Worm (Caenorhabditis elegans) whole organism, mixed stage, embryonic: ENCODE results near the gene M142.5.

ENCODE experiments used
- M03D4.4 ChIP-seq: sonication (generic microtip); optimal IDR thresholded peaks from 2 replicates; lab custom pipeline; 2017; ENCODE audit warnings: mild to moderate bottlenecking, missing genetic modification characterization, missing compliant biosample characterization
- bed-3 ChIP-seq: fragments of 200-800 bp; sonication (Bioruptor generic); optimal IDR thresholded peaks from 3 replicates; lab custom pipeline; 2018; ENCODE audit warnings: mild to moderate bottlenecking, missing genetic modification characterization, moderate library complexity, missing compliant biosample characterization
- blmp-1 ChIP-seq: fragments of 150-350 bp; optimal IDR thresholded peaks from 2 replicates; lab custom pipeline; 2014; ENCODE audit warnings: missing biosample characterization, missing genetic modification characterization
- ceh-39 ChIP-seq: fragments of 150-350 bp; optimal IDR thresholded peaks from 2 replicates; lab custom pipeline; 2014; ENCODE audit warnings: missing biosample characterization, missing genetic modification characterization
- ceh-43 ChIP-seq: fragments of 200-800 bp; sonication (Bioruptor generic); optimal IDR thresholded peaks from 2 replicates; lab custom pipeline; 2018; ENCODE audit warnings: mild to moderate bottlenecking, missing genetic modification characterization, moderate library complexity, missing compliant biosample characterization
- ceh-83 ChIP-seq: fragments of 200-800 bp; sonication (Bioruptor generic); optimal IDR thresholded peaks from 2 replicates; lab custom pipeline; 2018; ENCODE audit warnings: mild to moderate bottlenecking, missing genetic modification characterization, missing compliant biosample characterization
- ces-1 ChIP-seq: fragments of 150-350 bp; optimal IDR thresholded peaks from 2 replicates; lab custom pipeline; 2014; ENCODE audit warnings: missing biosample characterization, missing genetic modification reagents, missing genetic modification characterization
- cnd-1 ChIP-seq: fragments of 200-800 bp; sonication (Bioruptor generic); optimal IDR thresholded peaks from 2 replicates; lab custom pipeline; 2018; ENCODE audit warnings: mild to moderate bottlenecking, missing genetic modification characterization, missing compliant biosample characterization
- drap-1 ChIP-seq: fragments of 200-800 bp; sonication (Bioruptor generic); optimal IDR thresholded peaks from 3 replicates; lab custom pipeline; 2018; ENCODE audit warnings: mild to moderate bottlenecking, missing genetic modification characterization, missing compliant biosample characterization
- elt-1 ChIP-seq: sonication (generic microtip); optimal IDR thresholded peaks from 2 replicates; lab custom pipeline; 2017; ENCODE audit warnings: missing genetic modification characterization, mild to moderate bottlenecking, missing compliant biosample characterization, antibody characterized with exemption, moderate library complexity, borderline replicate concordance; ENCODE audit not compliant: insufficient read depth
- elt-3 ChIP-seq: fragments of 150-350 bp; optimal IDR thresholded peaks from 2 replicates; lab custom pipeline; 2014; ENCODE audit warnings: missing biosample characterization, missing genetic modification characterization
- flh-1 ChIP-seq: fragments of 200-800 bp; sonication (Bioruptor generic); optimal IDR thresholded peaks from 2 replicates; lab custom pipeline; 2018; ENCODE audit warnings: mild to moderate bottlenecking, missing genetic modification characterization, moderate library complexity, missing compliant biosample characterization
- ham-2 ChIP-seq: fragments of 200-800 bp; sonication (Bioruptor generic); optimal IDR thresholded peaks from 2 replicates; lab custom pipeline; 2018; ENCODE audit warnings: mild to moderate bottlenecking, missing genetic modification characterization, missing compliant biosample characterization
- hlh-1 ChIP-seq: fragments of 150-350 bp; optimal IDR thresholded peaks from 2 replicates; lab custom pipeline; 2014; ENCODE audit warnings: missing biosample characterization, missing genetic modification reagents, missing genetic modification characterization
- lin-13 ChIP-seq: fragments of 150-350 bp; optimal IDR thresholded peaks from 2 replicates; lab custom pipeline; 2014; ENCODE audit warnings: missing biosample characterization, missing genetic modification characterization
- lin-32 ChIP-seq: fragments of 200-800 bp; sonication (Bioruptor generic); optimal IDR thresholded peaks from 2 replicates; lab custom pipeline; 2018; ENCODE audit warnings: mild to moderate bottlenecking, missing genetic modification characterization, missing compliant biosample characterization
- lsy-2 ChIP-seq: fragments of 150-350 bp; optimal IDR thresholded peaks from 2 replicates; lab custom pipeline; 2014; ENCODE audit warnings: missing biosample characterization, missing genetic modification characterization
- mab-5 ChIP-seq: fragments of 150-350 bp; optimal IDR thresholded peaks from 2 replicates; lab custom pipeline; 2014; ENCODE audit warnings: missing biosample characterization, missing genetic modification characterization
- mep-1 ChIP-seq: fragments of 150-350 bp; optimal IDR thresholded peaks from 2 replicates; lab custom pipeline; 2017; ENCODE audit warnings: missing biosample characterization, missing genetic modification reagents, missing genetic modification characterization, inconsistent platforms
- mls-2 ChIP-seq: sonication (generic microtip); optimal IDR thresholded peaks from 2 replicates; lab custom pipeline; 2016; ENCODE audit warnings: mild to moderate bottlenecking, missing genetic modification characterization, moderate library complexity, missing compliant biosample characterization
- nhr-12 ChIP-seq: fragments of 150-350 bp; optimal IDR thresholded peaks from 2 replicates; lab custom pipeline; 2014; ENCODE audit warnings: missing biosample characterization, missing genetic modification characterization
- nhr-237 ChIP-seq: fragments of 150-350 bp; optimal IDR thresholded peaks from 2 replicates; lab custom pipeline; 2014; ENCODE audit warnings: missing biosample characterization, missing genetic modification characterization
- nhr-28 ChIP-seq: fragments of 150-350 bp; optimal IDR thresholded peaks from 2 replicates; lab custom pipeline; 2014; ENCODE audit warnings: missing biosample characterization, missing genetic modification characterization
- nhr-76 ChIP-seq: sonication (generic microtip); optimal IDR thresholded peaks from 2 replicates; lab custom pipeline; 2017; ENCODE audit warnings: missing biosample characterization, missing genetic modification characterization
- pha-4 ChIP-seq: fragments of 150-350 bp; optimal IDR thresholded peaks from 2 replicates; lab custom pipeline; 2018; ENCODE audit warnings: missing biosample characterization, missing genetic modification reagents, missing genetic modification characterization
- sem-2 ChIP-seq: fragments of 200-800 bp; sonication (Bioruptor generic); optimal IDR thresholded peaks from 2 replicates; lab custom pipeline; 2018; ENCODE audit warnings: mild to moderate bottlenecking, missing genetic modification characterization, missing compliant biosample characterization
- snpc-4 ChIP-seq: fragments of 150-350 bp; optimal IDR thresholded peaks from 2 replicates; lab custom pipeline; 2014; ENCODE audit warnings: missing biosample characterization, missing genetic modification characterization
- sptf-1 ChIP-seq: sonication (generic microtip); optimal IDR thresholded peaks from 2 replicates; lab custom pipeline; 2017; ENCODE audit warnings: mild to moderate bottlenecking, missing genetic modification characterization, moderate library complexity, missing compliant biosample characterization
- unc-120 ChIP-seq: sonication (generic microtip); optimal IDR thresholded peaks from 2 replicates; lab custom pipeline; 2017; ENCODE audit warnings: missing genetic modification characterization, missing compliant biosample characterization; ENCODE audit not compliant: poor library complexity, severe bottlenecking
- unc-39 ChIP-seq: fragments of 150-350 bp; optimal IDR thresholded peaks from 2 replicates; lab custom pipeline; 2014; ENCODE audit warnings: missing biosample characterization, missing genetic modification characterization
- unc-62 ChIP-seq: fragments of 150-350 bp; optimal IDR thresholded peaks from 2 replicates; lab custom pipeline; 2014; ENCODE audit warnings: missing biosample characterization, missing genetic modification reagents, missing genetic modification characterization
- zip-8 ChIP-seq: fragments of 150-350 bp; optimal IDR thresholded peaks from 2 replicates; lab custom pipeline; 2014; ENCODE audit warnings: missing biosample characterization, missing genetic modification characterization

The M142.5 gene

DNA sequence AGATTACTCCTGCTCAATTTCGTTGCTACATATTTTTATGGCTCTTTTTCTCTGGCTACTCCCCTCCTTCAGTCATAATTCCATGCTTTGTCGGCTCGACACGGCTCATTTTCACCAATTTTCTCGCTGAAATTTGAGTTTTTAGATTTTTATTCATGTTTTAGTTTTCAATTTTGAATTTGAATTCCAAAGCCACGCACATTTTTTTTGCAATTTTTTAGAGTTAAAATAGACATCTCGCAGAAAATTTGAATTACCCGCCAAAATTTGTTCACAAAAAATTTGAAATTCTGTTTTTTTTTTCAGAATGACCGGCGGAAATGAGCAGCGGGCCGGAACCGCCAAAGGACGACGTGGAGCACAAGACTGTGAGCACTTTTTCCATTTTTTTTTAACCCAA, 28.7 kb upstream of the M142.5 start, which contains the start of gene unc-119:
TSS of gene unc-119 (plus strand) at position 301 of the 400 bp plus-strand sequence.
- TF ChIP-seq zip-8 (no peak), snpc-4 (no peak), hlh-1 (no peak), ceh-83 (GFP tag; lab: Kevin White, UChicago) (no peak), pha-4 (no peak), elt-3 (tag; lab: Kevin White, UChicago) (no peak), drap-1 (GFP tag; lab: Kevin White, UChicago) (no peak), nhr-28 (no peak), ces-1 (GFP tag; lab: Kevin White, UChicago) (no peak), nhr-12 (no peak), elt-1 (tag; lab: Kevin White, UChicago) (no peak), lsy-2 (tag; lab: Kevin White, UChicago) (no peak), unc-39 (tag; lab: Kevin White, UChicago) (no peak)

DNA sequence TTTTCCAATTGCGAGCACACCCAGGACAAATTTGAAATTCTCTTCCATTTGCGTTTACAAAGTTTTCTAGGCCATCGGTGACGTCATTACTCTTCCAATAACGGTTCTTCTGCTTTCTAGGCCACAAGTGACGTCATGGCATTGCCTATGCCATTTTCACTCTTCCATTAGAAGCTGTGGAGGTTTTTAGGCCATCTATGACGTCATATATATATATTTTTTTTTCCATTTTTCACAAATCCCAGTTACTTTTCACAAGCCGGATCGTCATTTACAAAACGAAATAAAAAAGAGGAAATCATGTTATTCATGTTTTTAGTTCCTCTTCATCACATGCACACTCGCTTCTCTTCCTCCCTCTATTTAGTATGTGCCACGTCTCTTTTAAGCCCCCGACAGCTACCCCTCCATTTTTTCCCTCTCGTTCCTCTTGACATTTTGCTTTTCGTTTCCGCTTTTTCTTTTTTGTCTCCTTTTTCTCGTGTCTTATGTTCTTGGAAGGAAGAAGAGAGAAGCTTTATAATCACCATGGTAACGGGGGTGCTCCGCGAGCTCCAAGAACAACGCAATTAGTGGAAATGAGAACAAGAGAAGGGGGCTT, 27.9 kb upstream of the M142.5 start:
- peak; percentile 96 for TF ChIP-seq zip-8
- TF ChIP-seq sem-2 (GFP tag; lab: Kevin White, UChicago) = no peak
- TF ChIP-seq unc-120 (tag; lab: Kevin White, UChicago) = no peak
- no peak for TF ChIP-seq nhr-76
- peak; percentile 7 for TF ChIP-seq ces-1 (GFP tag; lab: Kevin White, UChicago)
- no peak for TF ChIP-seq mep-1 (tag; lab: Kevin White, UChicago)
- no peak for TF ChIP-seq nhr-237 (tag; lab: Kevin White, UChicago)
- TF ChIP-seq nhr-28 = no peak
- TF ChIP-seq M03D4.4 = no peak

DNA sequence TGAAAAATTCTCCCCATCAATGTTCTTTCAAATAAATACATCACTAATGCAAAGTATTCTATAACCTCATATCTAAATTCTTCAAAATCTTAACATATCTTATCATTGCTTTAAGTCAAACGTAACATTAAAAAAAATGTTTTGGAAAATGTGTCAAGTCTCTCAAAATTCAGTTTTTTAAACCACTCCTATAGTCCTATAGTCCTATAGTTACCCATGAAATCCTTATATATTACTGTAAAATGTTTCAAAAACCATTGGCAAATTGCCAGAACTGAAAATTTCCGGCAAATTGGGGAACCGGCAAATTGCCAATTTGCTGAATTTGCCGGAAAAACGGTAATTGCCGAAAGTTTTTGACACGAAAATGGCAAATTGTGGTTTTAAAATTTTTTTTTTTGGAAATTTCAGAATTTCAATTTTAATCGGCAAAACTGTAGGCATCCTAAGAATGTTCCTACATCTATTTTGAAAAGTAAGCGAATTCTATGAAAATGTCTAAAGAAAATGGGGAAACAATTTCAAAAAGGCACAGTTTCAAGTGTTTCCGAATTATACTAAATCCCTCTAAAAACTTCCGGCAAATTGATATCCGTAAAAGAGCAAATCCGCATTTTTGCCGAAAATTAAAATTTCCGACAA, 26.6 kb upstream of the M142.5 start:
- TF ChIP-seq mls-2 (no peak), sptf-1 (tag; lab: Kevin White, UChicago) (no peak), nhr-28 (no peak), sem-2 (GFP tag; lab: Kevin White, UChicago) (no peak), unc-120 (tag; lab: Kevin White, UChicago) (no peak), cnd-1 (tag; lab: Kevin White, UChicago) (no peak), elt-1 (tag; lab: Kevin White, UChicago) (no peak), nhr-12 (no peak), snpc-4 (no peak), mep-1 (tag; lab: Kevin White, UChicago) (no peak), ham-2 (no peak), pha-4 (no peak), elt-3 (tag; lab: Kevin White, UChicago) (no peak), blmp-1 (tag; lab: Kevin White, UChicago) (no peak), M03D4.4 (no peak), lin-32 (GFP tag; lab: Kevin White, UChicago) (no peak), ceh-43 (GFP tag; lab: Kevin White, UChicago) (no peak), zip-8 (no peak), flh-1 (no peak)

DNA sequence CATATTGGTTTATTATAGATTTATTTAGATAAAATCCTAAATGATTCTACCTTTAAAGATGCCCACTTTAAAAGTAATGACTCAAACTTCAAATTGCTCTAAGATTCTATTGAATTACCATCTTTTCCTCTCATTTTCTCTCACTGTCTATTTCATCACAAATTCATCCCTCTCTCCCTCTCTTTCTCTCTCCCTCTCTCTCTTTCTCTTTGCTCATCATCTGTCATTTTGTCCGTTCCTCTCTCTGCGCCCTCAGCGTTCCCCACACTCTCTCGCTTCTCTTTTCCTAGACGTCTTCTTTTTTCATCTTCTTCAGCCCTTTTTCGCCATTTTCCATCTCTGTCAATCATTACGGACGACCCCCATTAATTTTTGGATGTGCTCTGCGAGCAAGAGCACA, 25.9 kb upstream of the M142.5 start:
- TF ChIP-seq sptf-1 (tag; lab: Kevin White, UChicago) = no peak
- peak; percentile 89 for TF ChIP-seq hlh-1
- no peak for TF ChIP-seq elt-1 (tag; lab: Kevin White, UChicago)
- TF ChIP-seq nhr-237 (tag; lab: Kevin White, UChicago) = no peak
- no peak for TF ChIP-seq bed-3
- TF ChIP-seq drap-1 (GFP tag; lab: Kevin White, UChicago) = no peak
- TF ChIP-seq ceh-39 = no peak
- no peak for TF ChIP-seq lin-13 (tag; lab: Kevin White, UChicago)
- no peak for TF ChIP-seq snpc-4
- TF ChIP-seq blmp-1 (tag; lab: Kevin White, UChicago) = no peak
- TF ChIP-seq lsy-2 (tag; lab: Kevin White, UChicago) = peak; percentile 6
- peak; percentile 93 for TF ChIP-seq ces-1 (GFP tag; lab: Kevin White, UChicago)
- TF ChIP-seq unc-120 (tag; lab: Kevin White, UChicago) = peak; percentile 3
- TF ChIP-seq unc-62 (GFP tag; lab: Kevin White, UChicago) = peak; percentile 68
- no peak for TF ChIP-seq ceh-43 (GFP tag; lab: Kevin White, UChicago)
- TF ChIP-seq mls-2 = no peak
- TF ChIP-seq flh-1 = no peak
- TF ChIP-seq unc-39 (tag; lab: Kevin White, UChicago) = no peak
- no peak for TF ChIP-seq lin-32 (GFP tag; lab: Kevin White, UChicago)
- no peak for TF ChIP-seq ceh-83 (GFP tag; lab: Kevin White, UChicago)
- no peak for TF ChIP-seq mab-5
